Worm (Caenorhabditis elegans): ENCODE results near the gene W04H10.1.

- TF ChIP-seq sox-2 (GFP tag; IDR thresholded peaks at IDR 0.05) (no peak), syd-9 (tag; optimal IDR thresholded peaks at IDR 0.05) (no peak)
These were observed 30.6 kb downstream of the W04H10.1 start, which contains the start of gene K07E8.6 for ce11 chrII:639467-639866.
